Fruit fly (Drosophila melanogaster): ENCODE results near the gene AdamTS-B.
A peak's percentile ranks its signal among the peaks of the same experiment; 100 is the strongest.

AdamTS-B gene

DNA sequence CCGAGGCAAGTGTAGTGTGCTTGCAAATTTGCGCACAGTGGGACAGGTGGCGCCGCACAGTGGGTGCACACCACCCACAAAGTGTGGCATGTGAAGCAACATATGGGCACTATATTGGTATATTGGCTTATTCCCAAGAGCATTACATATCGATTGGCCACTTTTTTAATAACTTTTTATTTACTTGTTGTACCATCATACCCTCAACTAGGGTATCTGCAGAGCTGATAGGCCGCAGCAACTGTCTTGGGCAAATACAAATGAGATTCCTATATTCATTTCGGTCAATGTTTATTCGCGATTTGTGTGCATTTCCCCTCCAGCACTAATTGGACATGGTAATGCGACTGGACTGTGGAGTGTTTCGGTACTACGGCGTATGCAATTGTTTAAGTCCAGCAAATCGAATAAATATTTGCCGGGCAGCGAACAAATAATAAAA lies 26.4 kb downstream of the AdamTS-B start (continued):
- TF ChIP-seq CG6813 (GFP tag; optimal IDR thresholded peaks at IDR 0.05) (peak; percentile 64), CG7839 (tag; optimal IDR thresholded peaks at IDR 0.05) (peak; percentile 49), pb (GFP tag; optimal IDR thresholded peaks at IDR 0.05) (peak; percentile 21), Adf1 (GFP tag; IDR thresholded peaks at IDR 0.05) (no peak), B-H1 (GFP tag; IDR thresholded peaks at IDR 0.05) (no peak), CG10979 (tag; optimal IDR thresholded peaks at IDR 0.05) (peak; percentile 15), Atf6 (GFP tag; IDR thresholded peaks at IDR 0.05) (no peak), CG7357 (GFP tag; IDR thresholded peaks at IDR 0.05) (0 out of 3 replicates have a peak, but pooled peaks have one; percentile 36), CG14667 (GFP tag; IDR thresholded peaks at IDR 0.05) (peak; percentile 49; the same call in 1 of the 2 replicates), crol (GFP tag; IDR thresholded peaks at IDR 0.05) (no peak), BtbVII (GFP tag; optimal IDR thresholded peaks at IDR 0.05) (no peak), CHES-1-like (GFP tag; optimal IDR thresholded peaks at IDR 0.05) (peak; percentile 15), crc (GFP tag; optimal IDR thresholded peaks at IDR 0.05) (peak; percentile 17), Atf3 (GFP tag; optimal IDR thresholded peaks at IDR 0.05) (no peak), CG15479 (GFP tag; optimal IDR thresholded peaks at IDR 0.05) (no peak), Antp (GFP tag; optimal IDR thresholded peaks at IDR 0.05) (peak; percentile 52), Deaf1 (tag; optimal IDR thresholded peaks at IDR 0.05) (no peak), Taf1 (GFP tag; IDR thresholded peaks at IDR 0.05) (no peak), CG4730 (GFP tag; IDR thresholded peaks at IDR 0.05) (0 out of 2 replicates have a peak, but pooled peaks have one; percentile 13), CG30431 (GFP tag; optimal IDR thresholded peaks at IDR 0.05) (peak; percentile 17), Sry-β (GFP tag; optimal IDR thresholded peaks at IDR 0.05) (peak; percentile 28), z (GFP tag; IDR thresholded peaks at IDR 0.05) (no peak), Gug (GFP tag; IDR thresholded peaks at IDR 0.05) (peak; percentile 17; the same call in 1 of the 4 replicates), tin (GFP tag; optimal IDR thresholded peaks at IDR 0.05) (peak; percentile 36), dmrt11E (tag; optimal IDR thresholded peaks at IDR 0.05) (peak; percentile 62), Sox100B (GFP tag; optimal IDR thresholded peaks at IDR 0.05) (peak; percentile 56), CG6683 (GFP tag; optimal IDR thresholded peaks at IDR 0.05) (no peak), CG17361 (GFP tag; IDR thresholded peaks at IDR 0.05) (peak; percentile 71), CG14860 (GFP tag; IDR thresholded peaks at IDR 0.05; ENCODE audit: partially characterized antibody) (no peak), Hr78 (GFP tag; optimal IDR thresholded peaks at IDR 0.05) (no peak), CG10543 (GFP tag; optimal IDR thresholded peaks at IDR 0.05) (no peak), Nf-YA (GFP tag; IDR thresholded peaks at IDR 0.05) (peak; percentile 51; the same call in 1 of the 2 replicates), ac (GFP tag; optimal IDR thresholded peaks at IDR 0.05) (peak; percentile 22), CG10431 (GFP tag; optimal IDR thresholded peaks at IDR 0.05) (no peak), CG2120 (GFP tag; optimal IDR thresholded peaks at IDR 0.05) (peak; percentile 26), prd (optimal IDR thresholded peaks at IDR 0.05) (no peak), prd (GFP tag; IDR thresholded peaks at IDR 0.05) (peak; percentile 64), CG3065 (GFP tag; optimal IDR thresholded peaks at IDR 0.05) (no peak), CG2678 (tag; optimal IDR thresholded peaks at IDR 0.05) (peak; percentile 59), CG12769 (tag; optimal IDR thresholded peaks at IDR 0.05) (peak; percentile 43), CG13894 (tag; optimal IDR thresholded peaks at IDR 0.05) (no peak), CG2712 (tag; optimal IDR thresholded peaks at IDR 0.05) (peak; percentile 39), chinmo (GFP tag; IDR thresholded peaks at IDR 0.05; ENCODE audit: partially characterized antibody) (no peak), sisA (GFP tag; IDR thresholded peaks at IDR 0.05) (peak; percentile 81), Sry-δ (GFP tag; optimal IDR thresholded peaks at IDR 0.05) (no peak), HmgZ (tag; optimal IDR thresholded peaks at IDR 0.05) (no peak), CG15514 (GFP tag; optimal IDR thresholded peaks at IDR 0.05) (peak; percentile 6), lilli (GFP tag; optimal IDR thresholded peaks at IDR 0.05) (peak; percentile 55), Tbp (GFP tag; optimal IDR thresholded peaks at IDR 0.05) (no peak), pnt (GFP tag; optimal IDR thresholded peaks at IDR 0.05) (peak; percentile 40), CG43689 (GFP tag; IDR thresholded peaks at IDR 0.05) (peak; percentile 57)
